Fruit fly (Drosophila melanogaster): ENCODE results near the gene CG9609.

CG9609 gene

DNA sequence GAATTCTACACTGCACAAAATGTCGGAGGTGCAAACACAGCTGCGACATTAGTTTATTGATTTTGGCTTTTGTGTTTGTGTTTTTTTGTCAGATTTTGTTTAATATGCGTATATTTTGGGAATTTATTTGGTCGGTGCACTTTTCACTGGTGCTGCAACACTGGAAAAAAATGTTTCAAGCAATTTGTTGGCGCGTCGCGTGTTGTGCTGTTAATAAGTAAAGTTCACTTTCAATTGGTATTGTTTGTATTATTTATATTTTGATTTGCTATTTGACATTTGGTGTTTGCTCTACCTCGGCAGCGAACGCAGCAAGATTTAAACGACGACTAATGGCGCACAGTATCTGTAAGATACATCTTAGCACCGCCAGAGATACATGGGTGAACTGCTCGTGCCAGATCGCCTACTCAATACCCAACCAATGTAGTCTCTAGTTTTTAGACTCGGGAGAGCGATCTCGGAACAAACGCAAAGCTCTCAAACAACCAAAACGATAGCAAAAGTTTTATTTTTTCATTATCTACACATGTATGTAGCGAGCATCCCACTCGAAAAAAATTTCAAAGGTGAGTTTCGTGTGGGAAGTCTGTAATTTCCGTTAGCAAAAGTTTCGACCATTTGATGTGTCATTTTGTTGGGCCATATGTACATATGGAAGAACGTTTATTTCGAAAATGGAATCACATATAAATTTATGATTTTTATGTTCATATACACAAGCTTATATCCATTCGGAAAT lies 4.5 kb downstream of the CG9609 start (continued):
- TF ChIP-seq fu2 (GFP tag; optimal IDR thresholded peaks at IDR 0.05) (no peak), dysf (GFP tag; IDR thresholded peaks at IDR 0.05) (peak; percentile 75), CG13624 (GFP tag; optimal IDR thresholded peaks at IDR 0.05) (peak; percentile 16), gcm2 (GFP tag; optimal IDR thresholded peaks at IDR 0.05) (peak; percentile 10), Abd-B (GFP tag; optimal IDR thresholded peaks at IDR 0.05) (peak; percentile 4), CoRest (tag; optimal IDR thresholded peaks at IDR 0.05) (peak; percentile 53), sens-2 (GFP tag; IDR thresholded peaks at IDR 0.05) (peak; percentile 43; the same call in 1 of the 2 replicates), Spps (tag; optimal IDR thresholded peaks at IDR 0.05) (no peak), ems (GFP tag; optimal IDR thresholded peaks at IDR 0.05) (peak; percentile 49), danr (GFP tag; IDR thresholded peaks at IDR 0.05) (no peak), CG33213 (GFP tag; optimal IDR thresholded peaks at IDR 0.05) (no peak), sob (GFP tag; IDR thresholded peaks at IDR 0.05) (peak; percentile 45), tx (GFP tag; optimal IDR thresholded peaks at IDR 0.05) (peak; percentile 52), CG10431 (GFP tag; optimal IDR thresholded peaks at IDR 0.05) (no peak), CG16813 (GFP tag; IDR thresholded peaks at IDR 0.05; ENCODE audit: partially characterized antibody) (no peak), ab (GFP tag; optimal IDR thresholded peaks at IDR 0.05) (no peak), Mad (GFP tag; optimal IDR thresholded peaks at IDR 0.05) (no peak), CG12942 (GFP tag; optimal IDR thresholded peaks at IDR 0.05) (peak; percentile 13), ERR (GFP tag; optimal IDR thresholded peaks at IDR 0.05) (no peak), CG2712 (tag; optimal IDR thresholded peaks at IDR 0.05) (peak; percentile 46), CG18764 (GFP tag; optimal IDR thresholded peaks at IDR 0.05) (no peak), Six4 (GFP tag; optimal IDR thresholded peaks at IDR 0.05) (peak; percentile 17), CG15269 (tag; optimal IDR thresholded peaks at IDR 0.05) (peak; percentile 69), CG32772 (GFP tag; IDR thresholded peaks at IDR 0.05) (0 out of 2 replicates have a peak, but pooled peaks have one; percentile 25), ara (GFP tag; IDR thresholded peaks at IDR 0.05) (peak; percentile 38; the same call in 1 of the 2 replicates), Fer1 (GFP tag; optimal IDR thresholded peaks at IDR 0.05) (peak; percentile 54), CG32532 (GFP tag; IDR thresholded peaks at IDR 0.05) (peak; percentile 71), Side (GFP tag; optimal IDR thresholded peaks at IDR 0.05) (peak; percentile 50), CG2875 (GFP tag; optimal IDR thresholded peaks at IDR 0.05) (no peak), CG4282 (GFP tag; optimal IDR thresholded peaks at IDR 0.05) (no peak), MTF-1 (GFP tag; optimal IDR thresholded peaks at IDR 0.05; ENCODE audit: borderline replicate concordance) (no peak), br (optimal IDR thresholded peaks at IDR 0.05) (no peak), Opbp (GFP tag; IDR thresholded peaks at IDR 0.05; ENCODE audit: partially characterized antibody) (no peak), exex (tag; optimal IDR thresholded peaks at IDR 0.05) (no peak), Asciz (GFP tag; optimal IDR thresholded peaks at IDR 0.05) (peak; percentile 25), wek (GFP tag; optimal IDR thresholded peaks at IDR 0.05) (no peak), grn (GFP tag; optimal IDR thresholded peaks at IDR 0.05) (peak; percentile 14), Bgb (GFP tag; IDR thresholded peaks at IDR 0.05; ENCODE audit: partially characterized antibody) (no peak), usp (GFP tag; optimal IDR thresholded peaks at IDR 0.05) (no peak), CG8478 (optimal IDR thresholded peaks at IDR 0.05) (no peak), salm (tag; optimal IDR thresholded peaks at IDR 0.05) (peak; percentile 30), Stat92E (GFP tag; optimal IDR thresholded peaks at IDR 0.05) (no peak), CG9727 (GFP tag; optimal IDR thresholded peaks at IDR 0.05) (peak; percentile 46), bab2 (GFP tag; optimal IDR thresholded peaks at IDR 0.05) (no peak), z (GFP tag; IDR thresholded peaks at IDR 0.05) (peak; percentile 75; the same call in 1 of the 3 replicates), Neu2 (GFP tag; optimal IDR thresholded peaks at IDR 0.05; ENCODE audit: borderline replicate concordance) (no peak), CG18599 (GFP tag; optimal IDR thresholded peaks at IDR 0.05) (peak; percentile 49), Oaz (GFP tag; IDR thresholded peaks at IDR 0.05) (no peak), cg (GFP tag; optimal IDR thresholded peaks at IDR 0.05) (no peak), h (optimal IDR thresholded peaks at IDR 0.05) (no peak), wor (GFP tag; IDR thresholded peaks at IDR 0.05) (no peak)
